Fruit fly (Drosophila melanogaster): ENCODE measurements around the gene CG32625.

The CG32625 gene

DNA sequence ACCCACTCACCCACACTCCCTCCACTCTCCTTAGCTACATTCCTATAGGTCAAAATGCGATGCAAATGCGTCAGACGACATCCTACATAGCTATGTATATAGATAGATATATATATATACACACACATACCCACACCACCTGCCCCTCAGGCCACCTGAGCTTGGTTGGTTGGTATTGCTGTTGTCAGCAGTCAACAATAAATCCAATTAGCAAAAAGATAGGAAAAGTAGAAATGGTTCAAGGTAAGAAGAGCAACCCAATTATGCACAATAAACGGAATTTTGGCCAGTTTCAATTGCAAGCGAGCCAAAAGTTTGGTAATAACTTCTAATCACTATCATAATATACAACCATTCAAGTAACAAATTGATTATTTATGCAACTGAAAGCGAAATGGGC is 9.9 kb upstream of the CG32625 start:
- no peak for TF ChIP-seq CG32006 (GFP tag; optimal IDR thresholded peaks at IDR 0.05)
- peak; percentile 39 for TF ChIP-seq svp (GFP tag)

dm6 chrX:13765217-13765616 is 8.6 kb upstream of the CG32625 start:
- TF ChIP-seq CG4318 (GFP tag; optimal IDR thresholded peaks at IDR 0.05) (no peak), svp (GFP tag) (peak; percentile 44), Gug (GFP tag; IDR thresholded peaks at IDR 0.05) (no peak), fkh (GFP tag; optimal IDR thresholded peaks at IDR 0.05) (no peak), CG10631 (GFP tag; optimal IDR thresholded peaks at IDR 0.05) (no peak), cyc (GFP tag; optimal IDR thresholded peaks at IDR 0.05) (no peak), Hr38 (GFP tag; optimal IDR thresholded peaks at IDR 0.05) (no peak), CG8319 (GFP tag; optimal IDR thresholded peaks at IDR 0.05) (no peak), acj6 (GFP tag; optimal IDR thresholded peaks at IDR 0.05) (no peak)

DNA sequence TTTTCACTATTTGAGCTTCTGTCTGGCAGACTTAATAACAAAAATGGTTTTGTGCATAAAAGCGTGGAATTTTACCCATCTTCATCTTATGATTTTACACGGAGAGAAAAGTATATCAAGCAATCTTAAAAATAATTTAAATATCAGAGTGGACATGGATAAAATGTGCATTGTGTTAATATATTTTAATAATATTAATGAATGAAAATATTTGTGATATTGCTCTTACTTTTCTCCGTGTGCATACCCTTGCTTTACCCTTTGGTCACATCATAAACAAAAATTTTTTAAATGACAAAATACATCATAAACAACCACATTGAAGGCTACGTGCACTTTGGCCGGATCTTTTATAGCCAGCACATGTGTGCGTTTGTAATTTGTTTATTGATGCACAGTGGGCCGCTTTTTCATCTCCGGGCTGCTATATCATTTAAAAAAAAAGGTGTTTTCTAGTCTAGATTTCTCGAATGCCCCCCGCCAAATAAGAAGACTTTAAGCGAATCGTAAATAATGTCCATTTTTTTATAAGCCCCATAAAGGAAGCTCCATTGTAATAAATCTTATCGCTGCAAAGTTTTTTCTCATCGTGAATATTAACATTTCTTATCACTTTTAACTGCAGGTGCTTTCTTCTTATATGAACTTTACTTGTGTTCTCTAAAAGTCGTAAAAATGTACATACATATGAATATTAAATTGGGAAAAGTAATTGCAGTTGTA is 7.9 kb upstream of the CG32625 start:
- TF ChIP-seq CG3919 (GFP tag; optimal IDR thresholded peaks at IDR 0.05) (peak; percentile 53), CG34406 (GFP tag; optimal IDR thresholded peaks at IDR 0.05) (peak; percentile 31), Smox (GFP tag; optimal IDR thresholded peaks at IDR 0.05) (peak; percentile 31), eg (GFP tag; IDR thresholded peaks at IDR 0.05) (peak; percentile 49; the same call in 2 of the 3 replicates), CG11762 (GFP tag; optimal IDR thresholded peaks at IDR 0.05; ENCODE audit: insufficient read depth) (no peak), CG10631 (GFP tag; optimal IDR thresholded peaks at IDR 0.05) (peak; percentile 31), achi (GFP tag; optimal IDR thresholded peaks at IDR 0.05) (peak; percentile 47), Sox102F (GFP tag; optimal IDR thresholded peaks at IDR 0.05) (peak; percentile 64), acj6 (GFP tag; optimal IDR thresholded peaks at IDR 0.05) (peak; percentile 55), salr (GFP tag; optimal IDR thresholded peaks at IDR 0.05) (peak in 1 of 2 experiments; percentile 50), Eip78C (GFP tag) (peak; percentile 73), OdsH (GFP tag; optimal IDR thresholded peaks at IDR 0.05) (peak; percentile 60), CG1621 (tag; optimal IDR thresholded peaks at IDR 0.05) (no peak), CG31627 (GFP tag; optimal IDR thresholded peaks at IDR 0.05) (peak; percentile 7), esn (GFP tag; optimal IDR thresholded peaks at IDR 0.05) (peak; percentile 62), CG6163 (GFP tag; IDR thresholded peaks at IDR 0.05) (peak; percentile 67; the same call in 1 of the 3 replicates), CG11294 (GFP tag; IDR thresholded peaks at IDR 0.05) (no peak), CG9139 (GFP tag; optimal IDR thresholded peaks at IDR 0.05) (no peak), CG8119 (GFP tag; IDR thresholded peaks at IDR 0.05) (peak; percentile 63), CG11902 (GFP tag; optimal IDR thresholded peaks at IDR 0.05) (no peak), Gug (GFP tag; IDR thresholded peaks at IDR 0.05) (0 out of 2 replicates have a peak, but pooled peaks have one; percentile 11), svp (GFP tag) (peak; percentile 82), CG4318 (GFP tag; optimal IDR thresholded peaks at IDR 0.05) (peak; percentile 51), Ets96B (tag; optimal IDR thresholded peaks at IDR 0.05) (peak; percentile 35), CG3032 (tag; optimal IDR thresholded peaks at IDR 0.05) (peak; percentile 28), CG6276 (GFP tag; optimal IDR thresholded peaks at IDR 0.05) (peak; percentile 47), Eip75B (GFP tag; optimal IDR thresholded peaks at IDR 0.05) (peak; percentile 34), CG6854 (GFP tag; optimal IDR thresholded peaks at IDR 0.05) (no peak), CG10669 (GFP tag; optimal IDR thresholded peaks at IDR 0.05) (peak; percentile 7), net (GFP tag; optimal IDR thresholded peaks at IDR 0.05) (peak; percentile 40), CG6792 (GFP tag; optimal IDR thresholded peaks at IDR 0.05) (peak; percentile 8), vri (GFP tag; optimal IDR thresholded peaks at IDR 0.05) (peak; percentile 61), Sox14 (GFP tag; optimal IDR thresholded peaks at IDR 0.05) (peak; percentile 30), Lpt (GFP tag; optimal IDR thresholded peaks at IDR 0.05) (peak; percentile 13), Hr4 (GFP tag; optimal IDR thresholded peaks at IDR 0.05) (peak; percentile 56), spab (GFP tag; optimal IDR thresholded peaks at IDR 0.05) (peak; percentile 21), pdm3 (GFP tag; optimal IDR thresholded peaks at IDR 0.05) (peak; percentile 54), CG32006 (GFP tag; optimal IDR thresholded peaks at IDR 0.05) (peak; percentile 73), CG15336 (GFP tag; IDR thresholded peaks at IDR 0.05) (peak; percentile 75), lz (GFP tag; optimal IDR thresholded peaks at IDR 0.05) (no peak), topi (GFP tag; optimal IDR thresholded peaks at IDR 0.05) (no peak), fd85E (GFP tag; optimal IDR thresholded peaks at IDR 0.05) (no peak), Blimp-1 (GFP tag; optimal IDR thresholded peaks at IDR 0.05) (no peak)
